Fruit fly (Drosophila melanogaster) whole organism, embryonic: ENCODE measurements around the gene Art9.

Source experiments
- ATbp ChIP-seq: fragments of 200-800 bp; sonication (Bioruptor generic); optimal IDR thresholded peaks from 2 replicates; lab custom pipeline; 2017; ENCODE audit warnings: missing biosample characterization, mild to moderate bottlenecking, missing genetic modification characterization, missing genetic modification reagents
- B-H1 ChIP-seq: fragments of 200-800 bp; sonication (Bioruptor generic); IDR thresholded peaks from 3 replicates; pipeline ENCODE4 v1.3.6; 2022; ENCODE audit warnings: missing biosample characterization, missing genetic modification characterization
- CG10267 ChIP-seq: fragments of 200-800 bp; sonication (Bioruptor generic); optimal IDR thresholded peaks from 2 replicates; lab custom pipeline; 2018; ENCODE audit warnings: missing biosample characterization, mild to moderate bottlenecking, missing genetic modification characterization, moderate library complexity
- CG10366 ChIP-seq: fragments of 200-800 bp; sonication (Bioruptor generic); IDR thresholded peaks from 2 replicates; pipeline ENCODE4 v1.3.6; 2022; ENCODE audit warnings: missing biosample characterization, missing genetic modification characterization
- CG10431 ChIP-seq: fragments of 200-800 bp; sonication (Bioruptor generic); optimal IDR thresholded peaks from 3 replicates; lab custom pipeline; 2018; ENCODE audit warnings: missing biosample characterization, mild to moderate bottlenecking, missing genetic modification characterization
- CG10979 ChIP-seq: fragments of 200-800 bp; sonication (Bioruptor generic); optimal IDR thresholded peaks from 2 replicates; lab custom pipeline; 2018; ENCODE audit warnings: missing biosample characterization, mild to moderate bottlenecking, missing genetic modification characterization, moderate library complexity
- CG11093 ChIP-seq: fragments of 200-800 bp; sonication (Bioruptor generic); IDR thresholded peaks from 3 replicates; pipeline ENCODE4 v1.3.6; 2022; ENCODE audit warnings: missing biosample characterization, missing genetic modification characterization
- CG14441 ChIP-seq: fragments of 200-800 bp; sonication (Bioruptor generic); IDR thresholded peaks from 2 replicates; pipeline ENCODE4 v1.3.6; 2022; ENCODE audit warnings: missing biosample characterization, missing genetic modification characterization
- CG15696 ChIP-seq: fragments of 200-800 bp; sonication (Bioruptor generic); optimal IDR thresholded peaks from 2 replicates; lab custom pipeline; 2019; ENCODE audit warnings: missing biosample characterization, mild to moderate bottlenecking, missing genetic modification characterization, moderate library complexity
- CG17328 ChIP-seq: fragments of 200-800 bp; sonication (Bioruptor generic); IDR thresholded peaks from 2 replicates; pipeline ENCODE4 v1.3.6; 2022; ENCODE audit warnings: missing biosample characterization, missing genetic modification characterization
- CG2129 ChIP-seq: fragments of 200-800 bp; sonication (Bioruptor generic); IDR thresholded peaks from 2 replicates; pipeline ENCODE4 v1.3.6; 2022; ENCODE audit warnings: missing biosample characterization, missing genetic modification characterization; ENCODE audit not compliant: partially characterized antibody
- CG2712 ChIP-seq: fragments of 200-800 bp; optimal IDR thresholded peaks from 3 replicates; lab custom pipeline; 2019; ENCODE audit warnings: missing biosample characterization, mild to moderate bottlenecking, missing genetic modification characterization, moderate library complexity
- CG31365 ChIP-seq: fragments of 200-800 bp; sonication (Bioruptor generic); optimal IDR thresholded peaks from 2 replicates; lab custom pipeline; 2018; ENCODE audit warnings: missing biosample characterization, mild to moderate bottlenecking, missing genetic modification characterization
- CG31441 ChIP-seq: fragments of 200-800 bp; sonication (Bioruptor generic); IDR thresholded peaks from 2 replicates; pipeline ENCODE4 v1.3.6; 2022; ENCODE audit warnings: missing biosample characterization, missing genetic modification characterization
- CG33213 ChIP-seq: fragments of 200-800 bp; sonication (Bioruptor generic); optimal IDR thresholded peaks from 3 replicates; lab custom pipeline; 2016; ENCODE audit warnings: missing biosample characterization, missing genetic modification characterization
- CG8281 ChIP-seq: fragments of 200-800 bp; sonication (Bioruptor generic); optimal IDR thresholded peaks from 2 replicates; lab custom pipeline; 2018; ENCODE audit warnings: missing biosample characterization, mild to moderate bottlenecking, missing genetic modification characterization, moderate library complexity
- CG8924 ChIP-seq: fragments of 200-800 bp; optimal IDR thresholded peaks from 3 replicates; lab custom pipeline; 2019; ENCODE audit warnings: missing biosample characterization, mild to moderate bottlenecking, missing genetic modification characterization, moderate library complexity
- CoRest ChIP-seq: fragments of 200-800 bp; sonication (Bioruptor generic); optimal IDR thresholded peaks from 3 replicates; lab custom pipeline; 2018; ENCODE audit warnings: missing biosample characterization, mild to moderate bottlenecking, missing genetic modification characterization, moderate library complexity
- E2f1 ChIP-seq: fragments of 200-800 bp; sonication (Bioruptor generic); IDR thresholded peaks from 2 replicates; pipeline ENCODE4 v1.3.6; 2022; ENCODE audit warnings: missing biosample characterization, missing genetic modification characterization
- Ets97D ChIP-seq: fragments of 200-800 bp; sonication (Bioruptor generic); optimal IDR thresholded peaks from 3 replicates; lab custom pipeline; 2016; ENCODE audit warnings: missing biosample characterization, missing genetic modification characterization
- H15 ChIP-seq: fragments of 200-800 bp; sonication (Bioruptor generic); IDR thresholded peaks from 3 replicates; pipeline ENCODE4 v1.3.6; 2022; ENCODE audit warnings: missing biosample characterization, missing genetic modification characterization
- Hey ChIP-seq: fragments of 200-800 bp; sonication (Bioruptor generic); optimal IDR thresholded peaks from 3 replicates; lab custom pipeline; 2018; ENCODE audit warnings: missing biosample characterization, mild to moderate bottlenecking, missing genetic modification characterization
- Nf-YC ChIP-seq: fragments of 200-800 bp; optimal IDR thresholded peaks from 3 replicates; lab custom pipeline; 2019; ENCODE audit warnings: missing biosample characterization, mild to moderate bottlenecking, missing genetic modification characterization, moderate library complexity
- Oaz ChIP-seq: fragments of 200-800 bp; sonication (Bioruptor generic); IDR thresholded peaks from 2 replicates; pipeline ENCODE4 v1.3.6; 2022; ENCODE audit warnings: missing biosample characterization, missing genetic modification characterization
- Oli ChIP-seq: fragments of 200-800 bp; sonication (Bioruptor generic); optimal IDR thresholded peaks from 2 replicates; lab custom pipeline; 2018; ENCODE audit warnings: missing biosample characterization, mild to moderate bottlenecking, missing genetic modification characterization, moderate library complexity
- Rx ChIP-seq: fragments of 200-800 bp; sonication (Bioruptor generic); IDR thresholded peaks from 2 replicates; pipeline ENCODE4 v1.3.6; 2022; ENCODE audit warnings: missing biosample characterization, missing genetic modification characterization
- Six4 ChIP-seq: fragments of 200-800 bp; sonication (Bioruptor generic); optimal IDR thresholded peaks from 2 replicates; lab custom pipeline; 2016; ENCODE audit warnings: missing biosample characterization, missing genetic modification characterization
- Ssrp ChIP-seq: fragments of 200-800 bp; sonication (Bioruptor generic); optimal IDR thresholded peaks from 2 replicates; lab custom pipeline; 2018; ENCODE audit warnings: missing biosample characterization, mild to moderate bottlenecking, missing genetic modification characterization, moderate library complexity
- Stat92E ChIP-seq, 3 experiments: fragments of >200 bp in 2 of 3; fragments of 200-800 bp in 1 of 3; sonication (Bioruptor generic) in 1 of 3; optimal IDR thresholded peaks; 2 replicates each; lab custom pipeline; 2017 to 2019; ENCODE audit warnings: missing biosample characterization in 3 of 3, missing genetic modification characterization in 3 of 3, mild to moderate bottlenecking in 1 of 3, moderate library complexity in 1 of 3
- Tbp ChIP-seq: fragments of >200 bp; optimal IDR thresholded peaks from 2 replicates; lab custom pipeline; 2018; ENCODE audit warnings: missing biosample characterization, missing genetic modification characterization
- Vsx1 ChIP-seq: fragments of 200-800 bp; sonication (Bioruptor generic); optimal IDR thresholded peaks from 2 replicates; lab custom pipeline; 2017; ENCODE audit warnings: missing biosample characterization, mild to moderate bottlenecking, missing genetic modification characterization, missing genetic modification reagents
- Xrp1 ChIP-seq: fragments of 200-800 bp; sonication (Bioruptor generic); IDR thresholded peaks from 2 replicates; pipeline ENCODE4 v1.3.6; 2022; ENCODE audit warnings: missing biosample characterization, missing genetic modification characterization
- ara ChIP-seq: fragments of 200-800 bp; sonication (Bioruptor generic); IDR thresholded peaks from 2 replicates; pipeline ENCODE4 v1.3.6; 2022; ENCODE audit warnings: missing biosample characterization, missing genetic modification characterization
- bab2 ChIP-seq: fragments of 200-800 bp; sonication (Bioruptor generic); optimal IDR thresholded peaks from 2 replicates; lab custom pipeline; 2016; ENCODE audit warnings: missing biosample characterization, missing genetic modification characterization
- chif ChIP-seq, 2 experiments: fragments of 200-800 bp; sonication (Bioruptor generic); optimal IDR thresholded peaks; 3 replicates each; lab custom pipeline; 2016; ENCODE audit warnings: missing biosample characterization in 2 of 2, missing genetic modification characterization in 2 of 2
- cwo ChIP-seq: fragments of 200-800 bp; sonication (Bioruptor generic); optimal IDR thresholded peaks from 3 replicates; lab custom pipeline; 2017; ENCODE audit warnings: missing biosample characterization, missing genetic modification characterization, mild to moderate bottlenecking, moderate library complexity, missing genetic modification reagents
- fd102C ChIP-seq: fragments of 200-800 bp; sonication (Bioruptor generic); optimal IDR thresholded peaks from 2 replicates; lab custom pipeline; 2018; ENCODE audit warnings: missing biosample characterization, mild to moderate bottlenecking, missing genetic modification characterization, moderate library complexity
- fd96Cb ChIP-seq: fragments of 200-800 bp; sonication (Bioruptor generic); optimal IDR thresholded peaks from 2 replicates; lab custom pipeline; 2018; ENCODE audit warnings: missing biosample characterization, mild to moderate bottlenecking, missing genetic modification characterization, moderate library complexity
- jigr1 ChIP-seq: fragments of 200-800 bp; sonication (Bioruptor generic); IDR thresholded peaks from 3 replicates; pipeline ENCODE4 v1.3.6; 2022; ENCODE audit warnings: missing biosample characterization, missing genetic modification characterization
- ken ChIP-seq: fragments of 200-800 bp; sonication (Bioruptor generic); IDR thresholded peaks from 3 replicates; pipeline ENCODE4 v1.3.6; 2022; ENCODE audit warnings: missing biosample characterization, missing genetic modification characterization
- oc ChIP-seq: fragments of 200-800 bp; sonication (Bioruptor generic); optimal IDR thresholded peaks from 2 replicates; lab custom pipeline; 2018; ENCODE audit warnings: missing biosample characterization, mild to moderate bottlenecking, missing genetic modification characterization, moderate library complexity
- otp ChIP-seq: fragments of 200-800 bp; sonication (Bioruptor generic); IDR thresholded peaks from 3 replicates; pipeline ENCODE4, ENCODE4 v1.3.6; 2022; ENCODE audit warnings: missing biosample characterization, missing genetic modification characterization
- psq ChIP-seq: fragments of 200-800 bp; sonication (Bioruptor generic); optimal IDR thresholded peaks from 2 replicates; lab custom pipeline; 2017; ENCODE audit warnings: missing biosample characterization, missing genetic modification characterization
- repo ChIP-seq: fragments of 200-800 bp; sonication (Bioruptor generic); optimal IDR thresholded peaks from 2 replicates; lab custom pipeline; 2016; ENCODE audit warnings: missing biosample characterization, missing genetic modification characterization
- so ChIP-seq: fragments of 200-800 bp; sonication (Bioruptor generic); IDR thresholded peaks from 3 replicates; pipeline ENCODE4 v1.3.6; 2022; ENCODE audit warnings: missing biosample characterization, missing genetic modification characterization
- sqz ChIP-seq: fragments of 200-800 bp; sonication (Bioruptor generic); optimal IDR thresholded peaks from 3 replicates; lab custom pipeline; 2018; ENCODE audit warnings: missing biosample characterization, mild to moderate bottlenecking, missing genetic modification characterization
- tin ChIP-seq: fragments of 200-800 bp; sonication (Bioruptor generic); optimal IDR thresholded peaks from 3 replicates; lab custom pipeline; 2016; ENCODE audit warnings: missing biosample characterization, missing genetic modification characterization
- unpg ChIP-seq: fragments of 200-800 bp; sonication (Bioruptor generic); optimal IDR thresholded peaks from 3 replicates; lab custom pipeline; 2018; ENCODE audit warnings: missing biosample characterization, mild to moderate bottlenecking, missing genetic modification characterization, moderate library complexity
- vfl ChIP-seq: fragments of 200-800 bp; sonication (Bioruptor generic); optimal IDR thresholded peaks from 2 replicates; lab custom pipeline; 2016; ENCODE audit warnings: missing biosample characterization, missing genetic modification characterization
- vvl ChIP-seq: fragments of 200-800 bp; sonication (Bioruptor generic); IDR thresholded peaks from 2 replicates; pipeline ENCODE4 v1.3.6; 2022; ENCODE audit warnings: missing biosample characterization, missing genetic modification characterization

Gene Art9

dm6 chr3R:13892870-13893269 lies 50.4 kb downstream of the Art9 start (continued):
- no peak for TF ChIP-seq Vsx1 (GFP tag; lab: Kevin White, UChicago)
- TF ChIP-seq cwo (GFP tag; lab: Kevin White, UChicago), result peak; percentile 10
- peak; percentile 60 for TF ChIP-seq vvl (GFP tag; lab: Robert Waterston, UW)
- peak; percentile 22; the same call in 1 of the 2 replicates for TF ChIP-seq Rx (GFP tag; lab: Robert Waterston, UW)
- peak; percentile 13; the same call in 1 of the 3 replicates for TF ChIP-seq B-H1
- peak; percentile 48 for TF ChIP-seq ATbp (GFP tag; lab: Kevin White, UChicago)
- TF ChIP-seq vfl (GFP tag; lab: Kevin White, UChicago), result no peak
- peak; percentile 28 for TF ChIP-seq CoRest (tag; lab: Kevin White, UChicago)
- peak; percentile 13 for TF ChIP-seq Six4 (GFP tag; lab: Kevin White, UChicago)
- TF ChIP-seq Hey (tag; lab: Kevin White, UChicago), result no peak
- peak; percentile 43; the same call in 1 of the 2 replicates for TF ChIP-seq CG14441
- no peak for TF ChIP-seq jigr1 (GFP tag; lab: Robert Waterston, UW)
- TF ChIP-seq otp (GFP tag; lab: Robert Waterston, UW), result 0 out of 3 replicates have a peak, but pooled peaks have one; percentile 43
- no peak for TF ChIP-seq CG8281 (tag; lab: Kevin White, UChicago)
- TF ChIP-seq fd102C (GFP tag; lab: Kevin White, UChicago), result no peak
- TF ChIP-seq bab2 (GFP tag; lab: Kevin White, UChicago), result peak; percentile 23
- TF ChIP-seq E2f1, result 0 out of 2 replicates have a peak, but pooled peaks have one; percentile 16
- peak; percentile 6 for TF ChIP-seq oc (tag; lab: Kevin White, UChicago)
- TF ChIP-seq CG2129, result no peak
- TF ChIP-seq ara (GFP tag; lab: Robert Waterston, UW), result peak; percentile 59; the same call in 1 of the 2 replicates
- TF ChIP-seq CG8924 (tag; lab: Kevin White, UChicago), result peak; percentile 42
- no peak for TF ChIP-seq sqz (GFP tag; lab: Kevin White, UChicago)
- no peak for TF ChIP-seq Oaz (GFP tag; lab: Robert Waterston, UW)
- TF ChIP-seq chif (GFP tag; optimal IDR thresholded peaks at IDR 0.05; lab: Kevin White, UChicago), result peak in 1 of 2 experiments; percentile 36
- TF ChIP-seq CG33213, result no peak
- TF ChIP-seq fd96Cb (tag; lab: Kevin White, UChicago), result peak; percentile 59
- TF ChIP-seq Ssrp, result no peak
- no peak for TF ChIP-seq CG31365 (tag; lab: Kevin White, UChicago)
- no peak for TF ChIP-seq repo
- TF ChIP-seq CG10366 (GFP tag; lab: Robert Waterston, UW), result peak; percentile 60
- TF ChIP-seq CG15696 (tag; lab: Kevin White, UChicago), result no peak
- no peak for TF ChIP-seq Tbp (GFP tag; lab: Kevin White, UChicago)
- peak; percentile 31 for TF ChIP-seq CG10267 (tag; lab: Kevin White, UChicago)
- TF ChIP-seq CG31441 (GFP tag; lab: Robert Waterston, UW), result peak; percentile 60
- TF ChIP-seq tin, result peak; percentile 7
- TF ChIP-seq Ets97D (GFP tag; lab: Kevin White, UChicago), result no peak
- TF ChIP-seq CG11093 (GFP tag; lab: Robert Waterston, UW), result 0 out of 3 replicates have a peak, but pooled peaks have one; percentile 14
- TF ChIP-seq so (GFP tag; lab: Robert Waterston, UW), result 0 out of 3 replicates have a peak, but pooled peaks have one; percentile 21
- TF ChIP-seq Stat92E (GFP tag; optimal IDR thresholded peaks at IDR 0.05; lab: Kevin White, UChicago), result no peak
- TF ChIP-seq CG2712 (tag; lab: Kevin White, UChicago), result peak; percentile 64
- peak; percentile 56 for TF ChIP-seq Oli (tag; lab: Kevin White, UChicago)
- peak; percentile 59 for TF ChIP-seq Xrp1 (GFP tag; lab: Robert Waterston, UW)
- TF ChIP-seq unpg (GFP tag; lab: Kevin White, UChicago), result peak; percentile 55
- TF ChIP-seq ken (GFP tag; lab: Robert Waterston, UW), result no peak
- no peak for TF ChIP-seq CG10431 (GFP tag; lab: Kevin White, UChicago)
- no peak for TF ChIP-seq Nf-YC
- TF ChIP-seq CG17328 (GFP tag; lab: Robert Waterston, UW), result peak; percentile 56; the same call in 1 of the 2 replicates
- peak; percentile 50; the same call in 1 of the 3 replicates for TF ChIP-seq H15 (GFP tag; lab: Robert Waterston, UW)
- TF ChIP-seq psq (GFP tag; lab: Kevin White, UChicago), result no peak
- peak; percentile 60 for TF ChIP-seq CG10979
